Worm (Caenorhabditis elegans): ENCODE data around the gene F33C8.4.

Gene F33C8.4

ce11 chrX:14783434-14784142, 51.5 kb downstream of the F33C8.4 start (continued):
- TF ChIP-seq bed-1 (GFP tag; IDR thresholded peaks at IDR 0.05): no peak
- TF ChIP-seq lin-26 (GFP tag; IDR thresholded peaks at IDR 0.05): no peak
- no peak for TF ChIP-seq hrde-1 (tag; optimal IDR thresholded peaks at IDR 0.05; ENCODE audit: borderline replicate concordance)
- peak; percentile 28 for TF ChIP-seq tbp1 (GFP tag; optimal IDR thresholded peaks at IDR 0.05)
- peak; percentile 7; the same call in 1 of the 2 replicates for TF ChIP-seq cebp-1 (GFP tag; IDR thresholded peaks at IDR 0.05)
- peak; percentile 62 for TF ChIP-seq cebp-1 (tag; optimal IDR thresholded peaks at IDR 0.05)
- TF ChIP-seq mes-4 (tag; optimal IDR thresholded peaks at IDR 0.05): no peak
- peak; percentile 43 for TF ChIP-seq dox-1 (GFP tag; IDR thresholded peaks at IDR 0.05)
- no peak for TF ChIP-seq B0035.1 (tag; optimal IDR thresholded peaks at IDR 0.05)
- TF ChIP-seq ceh-58 (GFP tag; IDR thresholded peaks at IDR 0.05): no peak
- TF ChIP-seq efl-1 (GFP tag; optimal IDR thresholded peaks at IDR 0.05): no peak
- TF ChIP-seq nhr-80 (tag; optimal IDR thresholded peaks at IDR 0.05): peak; percentile 99
- TF ChIP-seq D2030.7 (GFP tag; IDR thresholded peaks at IDR 0.05): no peak
- TF ChIP-seq F22D6.2 (tag; optimal IDR thresholded peaks at IDR 0.05): peak; percentile 20
- TF ChIP-seq nhr-179 (tag; optimal IDR thresholded peaks at IDR 0.05): no peak
- no peak for TF ChIP-seq snpc-4 (GFP tag; optimal IDR thresholded peaks at IDR 0.05)
- TF ChIP-seq snpc-4 (tag; optimal IDR thresholded peaks at IDR 0.05): peak in 2 of 4 experiments; percentile 11 to 27
- no peak for TF ChIP-seq K12H6.12 (tag; optimal IDR thresholded peaks at IDR 0.05)
- TF ChIP-seq rcor-1 (GFP tag; IDR thresholded peaks at IDR 0.05): no peak
- TF ChIP-seq ztf-26 (tag; optimal IDR thresholded peaks at IDR 0.05): no peak
- no peak for TF ChIP-seq C17E4.6 (GFP tag; IDR thresholded peaks at IDR 0.05)
- no peak for TF ChIP-seq Y56A3A.18 (GFP tag; IDR thresholded peaks at IDR 0.05)
- TF ChIP-seq dpff-1 (tag; optimal IDR thresholded peaks at IDR 0.05): no peak
- peak; percentile 71 to 89 for TF ChIP-seq let-607 (tag; optimal IDR thresholded peaks at IDR 0.05)

Data from whole organism, young adult.